Fruit fly (Drosophila melanogaster): ENCODE measurements around the gene Ipp.

The Ipp gene

dm6 chr3R:13978078-13978559, 19.5 kb downstream of the Ipp start:
- TF ChIP-seq pan (optimal IDR thresholded peaks at IDR 0.05) (no peak), Dll (optimal IDR thresholded peaks at IDR 0.05) (no peak), usp (GFP tag; optimal IDR thresholded peaks at IDR 0.05) (no peak), CG8478 (optimal IDR thresholded peaks at IDR 0.05) (no peak), psq (optimal IDR thresholded peaks at IDR 0.05) (no peak), EcR (GFP tag; optimal IDR thresholded peaks at IDR 0.05) (no peak)

dm6 chr3R:13980956-13981355, 22.4 kb downstream of the Ipp start:
- TF ChIP-seq EcR (GFP tag; optimal IDR thresholded peaks at IDR 0.05): no peak
- TF ChIP-seq usp (GFP tag; optimal IDR thresholded peaks at IDR 0.05): no peak
- no peak for TF ChIP-seq pan (optimal IDR thresholded peaks at IDR 0.05)
- TF ChIP-seq psq (optimal IDR thresholded peaks at IDR 0.05): no peak
- no peak for TF ChIP-seq Dll (optimal IDR thresholded peaks at IDR 0.05)
- TF ChIP-seq CG8478 (optimal IDR thresholded peaks at IDR 0.05): no peak

- TF ChIP-seq usp (GFP tag; optimal IDR thresholded peaks at IDR 0.05): no peak
- TF ChIP-seq CG8478 (optimal IDR thresholded peaks at IDR 0.05): no peak
- TF ChIP-seq Dll (optimal IDR thresholded peaks at IDR 0.05): no peak
- TF ChIP-seq psq (optimal IDR thresholded peaks at IDR 0.05): no peak
- TF ChIP-seq pan (optimal IDR thresholded peaks at IDR 0.05): no peak
- no peak for TF ChIP-seq EcR (GFP tag; optimal IDR thresholded peaks at IDR 0.05)
These were observed 23.0 kb downstream of the Ipp start for dm6 chr3R:13981584-13981983.

dm6 chr3R:13982298-13982846, 23.8 kb downstream of the Ipp start:
- TF ChIP-seq EcR (GFP tag; optimal IDR thresholded peaks at IDR 0.05): no peak
- TF ChIP-seq pan (optimal IDR thresholded peaks at IDR 0.05): no peak
- no peak for TF ChIP-seq Dll (optimal IDR thresholded peaks at IDR 0.05)
- no peak for TF ChIP-seq psq (optimal IDR thresholded peaks at IDR 0.05)
- no peak for TF ChIP-seq CG8478 (optimal IDR thresholded peaks at IDR 0.05)
- no peak for TF ChIP-seq usp (GFP tag; optimal IDR thresholded peaks at IDR 0.05)

- TF ChIP-seq pan (optimal IDR thresholded peaks at IDR 0.05) (peak; percentile 97), usp (GFP tag; optimal IDR thresholded peaks at IDR 0.05) (no peak), EcR (GFP tag; optimal IDR thresholded peaks at IDR 0.05) (peak; percentile 80 to 85), Dll (optimal IDR thresholded peaks at IDR 0.05) (peak; percentile 89)
These were observed 24.9 kb downstream of the Ipp start for dm6 chr3R:13983272-13984032.

dm6 chr3R:13984922-13985581, 26.5 kb downstream of the Ipp start:
- TF ChIP-seq Dll (optimal IDR thresholded peaks at IDR 0.05) (no peak), psq (optimal IDR thresholded peaks at IDR 0.05) (no peak), EcR (GFP tag; optimal IDR thresholded peaks at IDR 0.05) (no peak), usp (GFP tag; optimal IDR thresholded peaks at IDR 0.05) (no peak), CG8478 (optimal IDR thresholded peaks at IDR 0.05) (no peak), pan (optimal IDR thresholded peaks at IDR 0.05) (no peak)

dm6 chr3R:13986648-13987047, 28.1 kb downstream of the Ipp start:
- no peak for TF ChIP-seq psq (optimal IDR thresholded peaks at IDR 0.05)
- no peak for TF ChIP-seq pan (optimal IDR thresholded peaks at IDR 0.05)
- no peak for TF ChIP-seq Dll (optimal IDR thresholded peaks at IDR 0.05)
- no peak for TF ChIP-seq CG8478 (optimal IDR thresholded peaks at IDR 0.05)
- TF ChIP-seq EcR (GFP tag; optimal IDR thresholded peaks at IDR 0.05): no peak

dm6 chr3R:13988923-13989436, 30.4 kb downstream of the Ipp start:
- TF ChIP-seq CG8478 (optimal IDR thresholded peaks at IDR 0.05) (no peak), EcR (GFP tag; optimal IDR thresholded peaks at IDR 0.05) (no peak), psq (optimal IDR thresholded peaks at IDR 0.05) (no peak), pan (optimal IDR thresholded peaks at IDR 0.05) (no peak), usp (GFP tag; optimal IDR thresholded peaks at IDR 0.05) (no peak)

- TF ChIP-seq Dll (optimal IDR thresholded peaks at IDR 0.05) (no peak), psq (optimal IDR thresholded peaks at IDR 0.05) (no peak), EcR (GFP tag; optimal IDR thresholded peaks at IDR 0.05) (no peak), CG8478 (optimal IDR thresholded peaks at IDR 0.05) (no peak), pan (optimal IDR thresholded peaks at IDR 0.05) (no peak), usp (GFP tag; optimal IDR thresholded peaks at IDR 0.05) (no peak)
These were observed 30.9 kb downstream of the Ipp start for dm6 chr3R:13989453-13989852.

dm6 chr3R:13990109-13990508, 31.5 kb downstream of the Ipp start:
- no peak for TF ChIP-seq pan (optimal IDR thresholded peaks at IDR 0.05)
- no peak for TF ChIP-seq CG8478 (optimal IDR thresholded peaks at IDR 0.05)
- no peak for TF ChIP-seq EcR (GFP tag; optimal IDR thresholded peaks at IDR 0.05)
- TF ChIP-seq Dll (optimal IDR thresholded peaks at IDR 0.05): no peak
- no peak for TF ChIP-seq usp (GFP tag; optimal IDR thresholded peaks at IDR 0.05)
- no peak for TF ChIP-seq psq (optimal IDR thresholded peaks at IDR 0.05)

- TF ChIP-seq usp (GFP tag; optimal IDR thresholded peaks at IDR 0.05) (no peak), CG8478 (optimal IDR thresholded peaks at IDR 0.05) (no peak), psq (optimal IDR thresholded peaks at IDR 0.05) (no peak), EcR (GFP tag; optimal IDR thresholded peaks at IDR 0.05) (no peak), Dll (optimal IDR thresholded peaks at IDR 0.05) (no peak), pan (optimal IDR thresholded peaks at IDR 0.05) (no peak)
These were observed 33.5 kb downstream of the Ipp start for dm6 chr3R:13992126-13992535.

- no peak for TF ChIP-seq Dll (optimal IDR thresholded peaks at IDR 0.05)
- no peak for TF ChIP-seq pan (optimal IDR thresholded peaks at IDR 0.05)
- TF ChIP-seq CG8478 (optimal IDR thresholded peaks at IDR 0.05): no peak
- no peak for TF ChIP-seq usp (GFP tag; optimal IDR thresholded peaks at IDR 0.05)
- TF ChIP-seq psq (optimal IDR thresholded peaks at IDR 0.05): no peak
- TF ChIP-seq EcR (GFP tag; optimal IDR thresholded peaks at IDR 0.05): no peak
These were observed 36.8 kb downstream of the Ipp start for dm6 chr3R:13995426-13995825.
